Worm (Caenorhabditis elegans) whole organism, L1 larva: Measurements from ENCODE around the gene T28A8.5.
"Not testable (repeated sequence)": the region's sequence is repeated elsewhere in the genome, so short reads cannot be mapped to it uniquely, and the experiment has no call there.

Source experiments
- C04F5.9 ChIP-seq: sonication (generic microtip); optimal IDR thresholded peaks from 2 replicates; lab custom pipeline; 2016; ENCODE audit warnings: missing genetic modification characterization, missing compliant biosample characterization
- C16A3.4 ChIP-seq: fragments of 150-350 bp; optimal IDR thresholded peaks from 2 replicates; lab custom pipeline; 2014; ENCODE audit warnings: missing biosample characterization, missing genetic modification characterization
- C34B4.2 ChIP-seq: sonication (generic microtip); optimal IDR thresholded peaks from 2 replicates; lab custom pipeline; 2017; ENCODE audit warnings: mild to moderate bottlenecking, missing genetic modification characterization, missing compliant biosample characterization
- F16B12.6 ChIP-seq: fragments of 150-350 bp; optimal IDR thresholded peaks from 2 replicates; lab custom pipeline; 2014; ENCODE audit warnings: missing biosample characterization, missing genetic modification characterization
- Y116A8C.19 ChIP-seq: sonication (generic microtip); optimal IDR thresholded peaks from 2 replicates; lab custom pipeline; 2016; ENCODE audit warnings: missing compliant biosample characterization, missing genetic modification characterization, borderline replicate concordance
- aha-1 ChIP-seq: fragments of 150-350 bp; optimal IDR thresholded peaks from 2 replicates; lab custom pipeline; 2014; ENCODE audit warnings: missing biosample characterization, missing genetic modification characterization
- alr-1 ChIP-seq: fragments of 200-800 bp; sonication (Bioruptor generic); optimal IDR thresholded peaks from 2 replicates; lab custom pipeline; 2018; ENCODE audit warnings: borderline replicate concordance, mild to moderate bottlenecking, missing genetic modification characterization, missing compliant biosample characterization
- aly-2 ChIP-seq: fragments of 150-350 bp; optimal IDR thresholded peaks from 2 replicates; lab custom pipeline; 2014; ENCODE audit warnings: missing biosample characterization, missing genetic modification characterization
- ama-1 ChIP-seq: fragments of 150-350 bp; optimal IDR thresholded peaks from 2 replicates; lab custom pipeline; 2014
- ceh-8 ChIP-seq: fragments of 200-800 bp; sonication (Bioruptor generic); optimal IDR thresholded peaks from 2 replicates; lab custom pipeline; 2018; ENCODE audit warnings: mild to moderate bottlenecking, missing genetic modification characterization, moderate library complexity, missing compliant biosample characterization
- ceh-88 ChIP-seq: fragments of 200-800 bp; sonication (Bioruptor generic); IDR thresholded peaks from 2 replicates; pipeline ENCODE4 v1.3.6; 2022; ENCODE audit warnings: missing genetic modification characterization, missing compliant biosample characterization
- ces-1 ChIP-seq: fragments of 150-350 bp; optimal IDR thresholded peaks from 2 replicates; lab custom pipeline; 2014; ENCODE audit warnings: missing biosample characterization, missing genetic modification reagents, missing genetic modification characterization
- dpl-1 ChIP-seq, 3 experiments: fragments of 150-350 bp in 2 of 3; sonication (generic microtip) in 1 of 3; optimal IDR thresholded peaks; 2 replicates each; lab custom pipeline; 2014 to 2017; ENCODE audit warnings: missing biosample characterization in 3 of 3, missing genetic modification characterization in 3 of 3, missing genetic modification reagents in 3 of 3
- dsc-1 ChIP-seq: sonication (generic microtip); optimal IDR thresholded peaks from 2 replicates; lab custom pipeline; 2016; ENCODE audit warnings: mild to moderate bottlenecking, missing genetic modification characterization, missing compliant biosample characterization
- elt-2 ChIP-seq: sonication (generic microtip); optimal IDR thresholded peaks from 2 replicates; lab custom pipeline; 2016; ENCODE audit warnings: missing genetic modification characterization, mild to moderate bottlenecking, inconsistent platforms, missing compliant biosample characterization, missing genetic modification reagents
- elt-3 ChIP-seq, 6 experiments: fragments of 150-350 bp in 1 of 6; sonication (generic microtip); optimal IDR thresholded peaks; 2 replicates each; lab custom pipeline; 2017 to 2018; ENCODE audit warnings: missing biosample characterization in 6 of 6, missing genetic modification characterization in 6 of 6, inconsistent platforms in 1 of 6
- ets-5 ChIP-seq: fragments of 200-800 bp; sonication (Bioruptor generic); IDR thresholded peaks from 2 replicates; pipeline ENCODE4 v1.3.6; 2022; ENCODE audit warnings: missing genetic modification characterization, missing compliant biosample characterization
- fkh-4 ChIP-seq: sonication (generic microtip); optimal IDR thresholded peaks from 2 replicates; lab custom pipeline; 2016; ENCODE audit warnings: missing compliant biosample characterization, missing genetic modification characterization, borderline replicate concordance
- fos-1 ChIP-seq: fragments of 150-350 bp; optimal IDR thresholded peaks from 2 replicates; lab custom pipeline; 2014; ENCODE audit warnings: missing biosample characterization, missing genetic modification characterization
- hlh-4 ChIP-seq: sonication (generic microtip); optimal IDR thresholded peaks from 2 replicates; lab custom pipeline; 2016; ENCODE audit warnings: mild to moderate bottlenecking, missing genetic modification characterization, missing compliant biosample characterization
- hpl-2 ChIP-seq: fragments of 150-350 bp; optimal IDR thresholded peaks from 2 replicates; lab custom pipeline; 2014; ENCODE audit warnings: missing biosample characterization, missing genetic modification reagents, missing genetic modification characterization
- lin-13 ChIP-seq: fragments of 150-350 bp; optimal IDR thresholded peaks from 2 replicates; lab custom pipeline; 2014; ENCODE audit warnings: missing biosample characterization, missing genetic modification reagents, missing genetic modification characterization
- lin-14 ChIP-seq: fragments of 200-800 bp; sonication (Bioruptor generic); optimal IDR thresholded peaks from 2 replicates; lab custom pipeline; 2018; ENCODE audit warnings: mild to moderate bottlenecking, missing genetic modification characterization, moderate library complexity, missing compliant biosample characterization
- lin-39 ChIP-seq: fragments of 150-350 bp; optimal IDR thresholded peaks from 2 replicates; lab custom pipeline; 2014; ENCODE audit warnings: missing biosample characterization, missing genetic modification reagents, missing genetic modification characterization
- lir-3 ChIP-seq: sonication (generic microtip); optimal IDR thresholded peaks from 2 replicates; lab custom pipeline; 2016; ENCODE audit warnings: mild to moderate bottlenecking, missing genetic modification characterization, moderate library complexity, missing compliant biosample characterization; ENCODE audit not compliant: poor library complexity
- mab-9 ChIP-seq: fragments of 200-800 bp; sonication (Bioruptor generic); IDR thresholded peaks from 2 replicates; pipeline ENCODE4 v1.3.6; 2022; ENCODE audit warnings: missing genetic modification reagents, missing genetic modification characterization, missing compliant biosample characterization
- mdl-1 ChIP-seq, 2 experiments: fragments of 150-350 bp; optimal IDR thresholded peaks; 2 replicates each; lab custom pipeline; 2014 to 2017; ENCODE audit warnings: missing biosample characterization in 2 of 2, missing genetic modification characterization in 2 of 2, inconsistent platforms in 1 of 2
- mef-2 ChIP-seq: fragments of 150-350 bp; optimal IDR thresholded peaks from 2 replicates; lab custom pipeline; 2014; ENCODE audit warnings: missing biosample characterization, missing genetic modification characterization
- nhr-19 ChIP-seq: fragments of 200-800 bp; sonication (Bioruptor generic); conservative IDR thresholded peaks from 2 replicates; pipeline ENCODE4 v1.3.6; 2022; ENCODE audit warnings: missing genetic modification characterization, missing compliant biosample characterization
- nhr-47 ChIP-seq: sonication (generic microtip); optimal IDR thresholded peaks from 2 replicates; lab custom pipeline; 2016; ENCODE audit warnings: mild to moderate bottlenecking, missing genetic modification characterization, moderate library complexity, missing compliant biosample characterization
- nhr-77 ChIP-seq: fragments of 150-350 bp; optimal IDR thresholded peaks from 2 replicates; lab custom pipeline; 2014; ENCODE audit warnings: missing biosample characterization, missing genetic modification characterization
- nhr-84 ChIP-seq: sonication (generic microtip); optimal IDR thresholded peaks from 2 replicates; lab custom pipeline; 2017; ENCODE audit warnings: missing biosample characterization, missing genetic modification characterization
- pag-3 ChIP-seq: sonication (generic microtip); optimal IDR thresholded peaks from 2 replicates; lab custom pipeline; 2017; ENCODE audit warnings: missing genetic modification characterization, mild to moderate bottlenecking, missing compliant biosample characterization, antibody characterized with exemption, borderline replicate concordance; ENCODE audit not compliant: insufficient read depth
- pax-3 ChIP-seq: fragments of 200-800 bp; sonication (Bioruptor generic); optimal IDR thresholded peaks from 2 replicates; lab custom pipeline; 2018; ENCODE audit warnings: mild to moderate bottlenecking, missing genetic modification characterization, moderate library complexity, missing compliant biosample characterization
- rnt-1 ChIP-seq: sonication (generic microtip); optimal IDR thresholded peaks from 2 replicates; lab custom pipeline; 2016; ENCODE audit warnings: mild to moderate bottlenecking, missing genetic modification characterization, moderate library complexity, missing compliant biosample characterization
- snpc-4 ChIP-seq: fragments of 150-350 bp; optimal IDR thresholded peaks from 2 replicates; lab custom pipeline; 2014; ENCODE audit warnings: missing biosample characterization, missing genetic modification characterization
- sox-4 ChIP-seq: sonication (generic microtip); optimal IDR thresholded peaks from 2 replicates; lab custom pipeline; 2016; ENCODE audit warnings: missing genetic modification characterization, missing compliant biosample characterization
- sup-37 ChIP-seq: fragments of 200-800 bp; sonication (Bioruptor generic); optimal IDR thresholded peaks from 2 replicates; lab custom pipeline; 2018; ENCODE audit warnings: mild to moderate bottlenecking, missing genetic modification characterization, missing compliant biosample characterization
- unc-86 ChIP-seq: sonication (generic microtip); optimal IDR thresholded peaks from 2 replicates; lab custom pipeline; 2016; ENCODE audit warnings: missing genetic modification characterization, missing compliant biosample characterization
- unc-98 ChIP-seq: fragments of 200-800 bp; sonication (Bioruptor generic); IDR thresholded peaks from 2 replicates; pipeline ENCODE4 v1.3.6; 2022; ENCODE audit warnings: missing genetic modification characterization, missing compliant biosample characterization
- zag-1 ChIP-seq: fragments of 150-350 bp; optimal IDR thresholded peaks from 2 replicates; lab custom pipeline; 2014; ENCODE audit warnings: missing biosample characterization, missing genetic modification characterization
- zip-4 ChIP-seq: fragments of 200-800 bp; sonication (Bioruptor generic); optimal IDR thresholded peaks from 2 replicates; lab custom pipeline; 2018; ENCODE audit warnings: mild to moderate bottlenecking, missing genetic modification characterization, moderate library complexity, missing compliant biosample characterization
- ztf-11 ChIP-seq, 2 experiments: sonication (generic microtip); optimal IDR thresholded peaks; 2 replicates each; lab custom pipeline; 2016 to 2017; ENCODE audit warnings: missing genetic modification characterization in 2 of 2, missing biosample characterization in 1 of 2, missing compliant biosample characterization in 1 of 2

The T28A8.5 gene

DNA sequence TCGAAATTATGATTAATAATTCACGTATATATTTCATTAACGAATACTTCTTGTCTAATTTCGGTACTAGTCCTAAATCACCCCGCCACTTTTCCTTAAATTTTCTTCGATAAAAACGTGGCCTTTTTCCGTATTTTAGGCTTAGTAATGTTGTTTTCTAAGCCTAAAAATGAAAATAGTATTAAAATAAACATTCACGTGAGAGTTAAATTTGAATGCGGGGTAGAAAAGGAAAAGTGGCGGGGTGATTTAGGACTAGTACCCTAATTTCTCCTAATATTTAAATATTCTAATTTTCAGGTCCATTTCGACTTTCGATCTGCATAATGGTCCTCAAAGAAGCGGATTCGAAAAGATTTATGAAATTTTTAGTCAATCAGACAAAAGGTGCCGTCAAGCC, 2.5 kb upstream of the T28A8.5 start, which contains the start of gene T28A8.6:
TSS of gene T28A8.6 (plus strand) at position 301 of the 400 bp plus-strand sequence.
- TF ChIP-seq pax-3; C16A3.4 (tag; lab: Kevin White, UChicago); elt-3 (tag; optimal IDR thresholded peaks at IDR 0.05; lab: Kevin White, UChicago): not testable (repeated sequence)

DNA sequence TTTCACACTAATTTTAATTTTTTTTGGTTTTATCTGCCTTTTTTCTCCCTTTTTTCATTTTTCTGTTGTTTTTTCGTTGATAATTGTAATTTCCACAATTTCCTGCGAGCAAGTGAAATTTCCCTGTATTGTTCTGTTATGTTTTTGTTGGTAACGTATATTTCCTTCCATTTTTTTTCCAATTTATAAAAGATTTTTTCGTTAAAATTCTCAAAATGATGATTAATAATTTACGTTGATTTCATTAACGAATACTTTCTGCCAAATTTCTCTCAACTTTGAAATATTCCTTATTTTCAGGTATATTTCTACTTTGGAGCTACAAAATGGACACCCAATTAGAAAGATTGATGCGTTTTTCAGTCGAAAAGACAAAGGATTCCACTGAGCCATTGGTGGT, 1.1 kb downstream of the T28A8.5 start, which contains the start of gene T28A8.8:
TSS of gene T28A8.8 (plus strand) at position 301 of the 400 bp plus-strand sequence.
- TF ChIP-seq nhr-84 (tag; lab: Kevin White, UChicago) (no peak), sup-37 (GFP tag; lab: Kevin White, UChicago) (no peak), lir-3 (tag; lab: Kevin White, UChicago) (no peak), dsc-1 (tag; lab: Kevin White, UChicago) (no peak), F16B12.6 (tag; lab: Kevin White, UChicago) (no peak), pax-3 (no peak), C04F5.9 (tag; lab: Kevin White, UChicago) (no peak), ceh-88 (no peak), lin-13 (GFP tag; lab: Kevin White, UChicago) (no peak), aly-2 (tag; lab: Kevin White, UChicago) (no peak), lin-39 (tag; lab: Kevin White, UChicago) (no peak), mab-9 (GFP tag; lab: Robert Waterston, UW) (no peak), mdl-1 (tag; optimal IDR thresholded peaks at IDR 0.05; lab: Kevin White, UChicago) (no peak), nhr-47 (tag; lab: Kevin White, UChicago) (no peak), ets-5 (GFP tag; lab: Robert Waterston, UW) (no peak)

DNA sequence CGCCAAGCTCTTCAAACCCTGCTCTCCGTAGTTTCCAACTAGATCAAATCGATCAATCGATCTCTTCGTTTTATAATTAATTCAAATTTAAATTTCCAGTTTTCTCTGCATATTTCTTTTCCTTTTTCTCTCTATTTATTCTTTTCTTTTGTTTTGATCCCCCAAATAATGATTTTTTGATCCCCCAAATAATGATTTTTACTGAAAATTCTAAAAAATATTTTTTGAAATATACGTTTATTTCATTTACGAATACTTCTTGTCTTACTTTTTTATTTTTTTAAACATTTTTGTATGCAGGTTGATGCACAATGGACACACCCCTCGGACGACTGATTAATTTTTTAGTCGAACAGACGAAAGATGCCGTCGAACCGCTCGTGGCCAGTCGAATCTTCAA, 1.9 kb downstream of the T28A8.5 start, which contains the start of gene T28A8.4:
TSS of gene T28A8.4 (plus strand) at position 301 of the 400 bp plus-strand sequence.
- no peak for TF ChIP-seq aha-1 (tag; lab: Kevin White, UChicago)
- TF ChIP-seq elt-2 (tag; lab: Kevin White, UChicago) = no peak
- no peak for TF ChIP-seq nhr-47 (tag; lab: Kevin White, UChicago)
- no peak for TF ChIP-seq zag-1 (tag; lab: Kevin White, UChicago)
- no peak for TF ChIP-seq C34B4.2
- TF ChIP-seq ztf-11 (tag; optimal IDR thresholded peaks at IDR 0.05; lab: Kevin White, UChicago) = no peak
- TF ChIP-seq ces-1 (GFP tag; lab: Kevin White, UChicago) = no peak
- TF ChIP-seq ceh-8 (GFP tag; lab: Kevin White, UChicago) = no peak
- no peak for TF ChIP-seq snpc-4 (tag; lab: Kevin White, UChicago)
- TF ChIP-seq nhr-84 (tag; lab: Kevin White, UChicago) = no peak
- no peak for TF ChIP-seq sox-4 (tag; lab: Kevin White, UChicago)
- no peak for TF ChIP-seq pag-3 (tag; lab: Kevin White, UChicago)
- TF ChIP-seq unc-98 (GFP tag; lab: Robert Waterston, UW) = no peak
- no peak for TF ChIP-seq lin-14 (GFP tag; lab: Kevin White, UChicago)
- no peak for TF ChIP-seq dpl-1 (GFP tag; optimal IDR thresholded peaks at IDR 0.05; lab: Kevin White, UChicago)
- no peak for TF ChIP-seq alr-1 (tag; lab: Kevin White, UChicago)
- no peak for TF ChIP-seq hpl-2 (GFP tag; lab: Kevin White, UChicago)
- TF ChIP-seq elt-3 (tag; optimal IDR thresholded peaks at IDR 0.05; lab: Kevin White, UChicago) = no peak
- no peak for TF ChIP-seq Y116A8C.19 (tag; lab: Kevin White, UChicago)

DNA sequence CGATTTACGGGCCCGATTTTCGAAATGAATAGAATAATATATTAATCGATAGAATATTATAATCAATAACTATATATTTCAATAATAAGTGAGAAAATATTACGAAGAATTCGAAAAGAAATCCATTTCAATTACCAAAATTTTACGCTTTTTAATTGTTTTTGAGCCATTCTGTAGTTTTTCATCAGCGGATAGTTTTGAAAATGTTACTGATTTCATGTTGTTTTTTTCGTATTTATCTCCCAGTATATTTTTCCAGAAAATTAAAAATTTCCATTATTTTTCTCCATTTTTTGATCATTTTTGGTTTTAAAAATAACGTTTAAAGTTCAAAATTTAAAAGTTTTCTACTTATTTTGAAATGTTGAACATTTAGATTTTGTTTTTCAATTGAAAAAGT, 4.3 kb downstream of the T28A8.5 start, which contains the start of gene T28A8.3:
TSS of gene T28A8.3 (plus strand) at position 301 of the 400 bp plus-strand sequence.
- TF ChIP-seq unc-86 (no peak), fos-1 (tag; lab: Kevin White, UChicago) (no peak), C04F5.9 (tag; lab: Kevin White, UChicago) (no peak), nhr-77 (tag; lab: Kevin White, UChicago) (no peak), C34B4.2 (no peak), nhr-19 (GFP tag; lab: Robert Waterston, UW) (no peak), ama-1 (lab: Kevin White, UChicago) (no peak), hpl-2 (GFP tag; lab: Kevin White, UChicago) (no peak), zip-4 (GFP tag; lab: Kevin White, UChicago) (no peak), hlh-4 (tag; lab: Kevin White, UChicago) (no peak), snpc-4 (tag; lab: Kevin White, UChicago) (no peak), lin-14 (GFP tag; lab: Kevin White, UChicago) (no peak), rnt-1 (tag; lab: Kevin White, UChicago) (no peak), alr-1 (tag; lab: Kevin White, UChicago) (no peak), mef-2 (tag; lab: Kevin White, UChicago) (no peak), mdl-1 (tag; optimal IDR thresholded peaks at IDR 0.05; lab: Kevin White, UChicago) (no peak), fkh-4 (no peak)
